Worm (Caenorhabditis elegans) whole organism, L4 larva: ENCODE results near the gene T11G6.2.

Experiments used
- F26F4.8 ChIP-seq: fragments of 200-800 bp; sonication (Bioruptor generic); conservative IDR thresholded peaks from 2 replicates; pipeline ENCODE4 v1.3.6; 2022; ENCODE audit warnings: missing genetic modification characterization, missing compliant biosample characterization
- F37D6.2 ChIP-seq: sonication (generic microtip); optimal IDR thresholded peaks from 2 replicates; lab custom pipeline; 2016; ENCODE audit warnings: mild to moderate bottlenecking, missing genetic modification characterization, missing compliant biosample characterization
- T26A8.4 ChIP-seq: fragments of 200-800 bp; sonication (Bioruptor generic); IDR thresholded peaks from 2 replicates; pipeline ENCODE4 v1.3.6; 2022; ENCODE audit warnings: missing genetic modification characterization, missing compliant biosample characterization
- Y75B8A.6 ChIP-seq: fragments of 200-800 bp; sonication (Bioruptor generic); IDR thresholded peaks from 2 replicates; pipeline ENCODE4 v1.3.6; 2022; ENCODE audit warnings: missing genetic modification reagents, missing genetic modification characterization, missing compliant biosample characterization
- ZK546.5 ChIP-seq, 2 experiments: sonication (generic microtip); optimal IDR thresholded peaks; 2 replicates each; lab custom pipeline; 2017; ENCODE audit warnings: missing biosample characterization in 2 of 2, missing genetic modification characterization in 2 of 2
- ama-1 ChIP-seq: fragments of 150-350 bp; optimal IDR thresholded peaks from 2 replicates; lab custom pipeline; 2014; ENCODE audit warnings: inconsistent platforms, mixed read lengths
- ceh-28 ChIP-seq: fragments of 150-350 bp; optimal IDR thresholded peaks from 2 replicates; lab custom pipeline; 2014; ENCODE audit warnings: missing biosample characterization, missing genetic modification reagents, missing genetic modification characterization
- ces-1 ChIP-seq: fragments of 150-350 bp; sonication (generic microtip); optimal IDR thresholded peaks from 4 replicates; lab custom pipeline; 2014; ENCODE audit warnings: missing biosample characterization, missing genetic modification reagents, missing genetic modification characterization
- cey-2 ChIP-seq: sonication (generic microtip); optimal IDR thresholded peaks from 3 replicates; lab custom pipeline; 2017; ENCODE audit warnings: missing genetic modification characterization, mild to moderate bottlenecking, missing compliant biosample characterization, antibody characterized with exemption, borderline replicate concordance; ENCODE audit not compliant: insufficient read depth
- ctbp-1 ChIP-seq: fragments of 200-800 bp; sonication (Bioruptor generic); IDR thresholded peaks from 2 replicates; pipeline ENCODE4 v1.3.6; 2022; ENCODE audit warnings: missing genetic modification reagents, missing genetic modification characterization, missing compliant biosample characterization
- daf-12 ChIP-seq: fragments of 150-350 bp; optimal IDR thresholded peaks from 2 replicates; lab custom pipeline; 2014; ENCODE audit warnings: missing biosample characterization, missing genetic modification reagents, missing genetic modification characterization
- daf-16 ChIP-seq, 3 experiments: sonication (generic microtip); optimal IDR thresholded peaks; 2 replicates each; lab custom pipeline; 2016 to 2017; ENCODE audit warnings: missing genetic modification characterization in 3 of 3, missing genetic modification reagents in 3 of 3, mild to moderate bottlenecking in 2 of 3, missing compliant biosample characterization in 2 of 3, missing biosample characterization in 1 of 3, moderate library complexity in 1 of 3
- daf-8 ChIP-seq: fragments of 200-800 bp; sonication (Bioruptor generic); IDR thresholded peaks from 2 replicates; pipeline ENCODE4 v1.3.6; 2022; ENCODE audit warnings: missing genetic modification characterization, missing compliant biosample characterization
- dmd-6 ChIP-seq: fragments of 200-800 bp; sonication (Bioruptor generic); IDR thresholded peaks from 2 replicates; pipeline ENCODE4 v1.3.6; 2022; ENCODE audit warnings: missing genetic modification reagents, missing genetic modification characterization, missing compliant biosample characterization
- dmd-8 ChIP-seq: fragments of 200-800 bp; sonication (Bioruptor generic); IDR thresholded peaks from 2 replicates; pipeline ENCODE4 v1.3.6; 2022; ENCODE audit warnings: missing genetic modification characterization, missing compliant biosample characterization
- duxl-1 ChIP-seq: sonication (generic microtip); optimal IDR thresholded peaks from 2 replicates; lab custom pipeline; 2016; ENCODE audit warnings: mild to moderate bottlenecking, missing genetic modification characterization, moderate library complexity, missing compliant biosample characterization; ENCODE audit not compliant: poor library complexity
- dve-1 ChIP-seq: sonication (generic microtip); optimal IDR thresholded peaks from 2 replicates; lab custom pipeline; 2017; ENCODE audit warnings: antibody characterized with exemption, mild to moderate bottlenecking, missing genetic modification characterization, missing compliant biosample characterization; ENCODE audit not compliant: insufficient read depth
- fkh-10 ChIP-seq: fragments of 150-350 bp; optimal IDR thresholded peaks from 2 replicates; lab custom pipeline; 2014; ENCODE audit warnings: missing biosample characterization, missing genetic modification reagents, missing genetic modification characterization
- gei-8 ChIP-seq: fragments of 200-800 bp; sonication (Bioruptor generic); optimal IDR thresholded peaks from 2 replicates; lab custom pipeline; 2018; ENCODE audit warnings: mild to moderate bottlenecking, missing genetic modification characterization, missing compliant biosample characterization
- hif-1 ChIP-seq, 2 experiments: sonication (generic microtip); optimal IDR thresholded peaks; 2 replicates each; lab custom pipeline; 2016 to 2017; ENCODE audit warnings: missing compliant biosample characterization in 2 of 2, missing genetic modification characterization in 2 of 2, missing genetic modification reagents in 2 of 2, missing genotype in 2 of 2, mild to moderate bottlenecking in 1 of 2
- hlh-11 ChIP-seq: fragments of 200-800 bp; sonication (Bioruptor generic); optimal IDR thresholded peaks from 2 replicates; lab custom pipeline; 2018; ENCODE audit warnings: mild to moderate bottlenecking, missing genetic modification characterization, missing compliant biosample characterization
- hlh-30 ChIP-seq: sonication (generic microtip); optimal IDR thresholded peaks from 2 replicates; lab custom pipeline; 2017; ENCODE audit warnings: antibody characterized with exemption, mild to moderate bottlenecking, missing genetic modification characterization, missing compliant biosample characterization; ENCODE audit not compliant: insufficient read depth
- hmg-1.1 ChIP-seq: fragments of 200-800 bp; sonication (Bioruptor generic); IDR thresholded peaks from 2 replicates; pipeline ENCODE4 v1.3.6; 2022; ENCODE audit warnings: missing genetic modification reagents, missing genetic modification characterization, missing compliant biosample characterization
- lin-1 ChIP-seq: fragments of 200-800 bp; sonication (Bioruptor generic); IDR thresholded peaks from 2 replicates; pipeline ENCODE4 v1.3.6; 2022; ENCODE audit warnings: missing genetic modification reagents, missing genetic modification characterization, missing compliant biosample characterization
- lin-15B ChIP-seq: fragments of 150-350 bp; sonication (generic microtip); optimal IDR thresholded peaks from 3 replicates; lab custom pipeline; 2014; ENCODE audit warnings: missing biosample characterization, missing genetic modification characterization
- lin-38 ChIP-seq: fragments of 200-800 bp; sonication (Bioruptor generic); IDR thresholded peaks from 2 replicates; pipeline ENCODE4 v1.3.6; 2022; ENCODE audit warnings: missing genetic modification reagents, missing genetic modification characterization, missing compliant biosample characterization
- lin-39 ChIP-seq: fragments of 150-350 bp; optimal IDR thresholded peaks from 2 replicates; lab custom pipeline; 2014; ENCODE audit warnings: missing biosample characterization, missing genetic modification reagents, missing genetic modification characterization
- lsy-2 ChIP-seq, 2 experiments: fragments of 150-350 bp in 1 of 2; sonication (generic microtip) in 1 of 2; optimal IDR thresholded peaks; 2 replicates each; lab custom pipeline; 2014 to 2017; ENCODE audit warnings: missing biosample characterization in 2 of 2, missing genetic modification characterization in 2 of 2
- madf-5 ChIP-seq, 2 experiments: fragments of 200-800 bp; sonication (Bioruptor generic); IDR thresholded peaks; 2 replicates each; pipeline ENCODE4 v1.3.6; 2022; ENCODE audit warnings: missing compliant biosample characterization in 2 of 2, missing genetic modification characterization in 2 of 2
- madf-9 ChIP-seq: fragments of 200-800 bp; sonication (Bioruptor generic); conservative IDR thresholded peaks from 2 replicates; pipeline ENCODE4 v1.3.6; 2022; ENCODE audit warnings: missing genetic modification reagents, missing genetic modification characterization, missing compliant biosample characterization
- mep-1 ChIP-seq: fragments of 150-350 bp; sonication (generic microtip); optimal IDR thresholded peaks from 3 replicates; lab custom pipeline; 2014; ENCODE audit warnings: missing biosample characterization, missing genetic modification characterization
- mxl-2 ChIP-seq: fragments of 200-800 bp; sonication (Bioruptor generic); conservative IDR thresholded peaks from 2 replicates; pipeline ENCODE4 v1.3.6; 2022; ENCODE audit warnings: missing genetic modification reagents, missing genetic modification characterization, missing compliant biosample characterization
- nhr-10 ChIP-seq: fragments of 150-350 bp; optimal IDR thresholded peaks from 2 replicates; lab custom pipeline; 2014; ENCODE audit warnings: missing biosample characterization, missing genetic modification characterization
- nhr-102 ChIP-seq: sonication (generic microtip); optimal IDR thresholded peaks from 2 replicates; lab custom pipeline; 2016; ENCODE audit warnings: mild to moderate bottlenecking, missing genetic modification characterization, moderate library complexity, missing compliant biosample characterization
- nhr-11 ChIP-seq: fragments of 150-350 bp; optimal IDR thresholded peaks from 2 replicates; lab custom pipeline; 2014; ENCODE audit warnings: missing biosample characterization, missing genetic modification characterization
- nhr-111 ChIP-seq: fragments of 200-800 bp; sonication (Bioruptor generic); optimal IDR thresholded peaks from 2 replicates; lab custom pipeline; 2018; ENCODE audit warnings: mild to moderate bottlenecking, missing genetic modification characterization, missing compliant biosample characterization
- nhr-237 ChIP-seq: sonication (generic microtip); optimal IDR thresholded peaks from 2 replicates; lab custom pipeline; 2017; ENCODE audit warnings: missing biosample characterization, missing genetic modification characterization
- nhr-41 ChIP-seq: fragments of 200-800 bp; sonication (Bioruptor generic); IDR thresholded peaks from 2 replicates; pipeline ENCODE4 v1.3.6; 2022; ENCODE audit warnings: missing genetic modification reagents, missing genetic modification characterization, missing compliant biosample characterization
- nhr-48 ChIP-seq: sonication (generic microtip); optimal IDR thresholded peaks from 2 replicates; lab custom pipeline; 2016; ENCODE audit warnings: mild to moderate bottlenecking, missing genetic modification characterization, missing compliant biosample characterization
- pha-4 ChIP-seq, 2 experiments: fragments of 150-350 bp in 1 of 2; fragments of 200-800 bp in 1 of 2; sonication (Bioruptor generic) in 1 of 2; IDR thresholded peaks in 1 of 2; optimal IDR thresholded peaks in 1 of 2; 2 replicates each; pipeline versions ENCODE4 v1.3.6 to Lab custom; 2014 to 2022; ENCODE audit warnings: missing genetic modification characterization in 2 of 2, missing genetic modification reagents in 2 of 2, missing biosample characterization in 1 of 2, missing compliant biosample characterization in 1 of 2
- php-3 ChIP-seq: fragments of 200-800 bp; sonication (Bioruptor generic); IDR thresholded peaks from 2 replicates; pipeline ENCODE4 v1.3.6; 2022; ENCODE audit warnings: missing genetic modification reagents, missing genetic modification characterization, missing compliant biosample characterization
- rbr-2 ChIP-seq: sonication (generic microtip); optimal IDR thresholded peaks from 2 replicates; lab custom pipeline; 2016; ENCODE audit warnings: missing genotype, missing genetic modification characterization, missing compliant biosample characterization
- sdz-12 ChIP-seq: fragments of 200-800 bp; sonication (Bioruptor generic); optimal IDR thresholded peaks from 2 replicates; lab custom pipeline; 2018; ENCODE audit warnings: mild to moderate bottlenecking, missing genetic modification characterization, missing compliant biosample characterization
- spr-1 ChIP-seq: sonication (generic microtip); optimal IDR thresholded peaks from 2 replicates; lab custom pipeline; 2016; ENCODE audit warnings: mild to moderate bottlenecking, missing genetic modification characterization, missing compliant biosample characterization
- spr-3 ChIP-seq: fragments of 200-800 bp; sonication (Bioruptor generic); optimal IDR thresholded peaks from 2 replicates; lab custom pipeline; 2018; ENCODE audit warnings: mild to moderate bottlenecking, missing genetic modification characterization, missing compliant biosample characterization
- unc-130 ChIP-seq: sonication (generic microtip); optimal IDR thresholded peaks from 2 replicates; lab custom pipeline; 2016; ENCODE audit warnings: missing genetic modification reagents, missing genetic modification characterization, missing compliant biosample characterization
- unc-39 ChIP-seq: sonication (generic microtip); optimal IDR thresholded peaks from 2 replicates; lab custom pipeline; 2017; ENCODE audit warnings: missing biosample characterization, missing genetic modification characterization
- zip-11 ChIP-seq: fragments of 200-800 bp; sonication (Bioruptor generic); IDR thresholded peaks from 2 replicates; pipeline ENCODE4 v1.3.6; 2022; ENCODE audit warnings: missing genetic modification characterization, missing compliant biosample characterization
- ztf-11 ChIP-seq: fragments of 150-350 bp; optimal IDR thresholded peaks from 2 replicates; lab custom pipeline; 2014; ENCODE audit warnings: missing biosample characterization, missing genetic modification characterization

T11G6.2 gene

ce11 chrIV:10858300-10859016 lies at the start of gene T11G6.2, which contains the start of gene hars-1:
Gene T11G6.2 (minus strand): TSS chrIV:10858496.
Gene hars-1 (plus strand): TSS chrIV:10858957.
- no peak for TF ChIP-seq php-3 (GFP tag; lab: Robert Waterston, UW)
- no peak for TF ChIP-seq lin-39 (tag; lab: Kevin White, UChicago)
- peak in 1 of 2 experiments; percentile 40 for TF ChIP-seq lsy-2 (tag; optimal IDR thresholded peaks at IDR 0.05; lab: Kevin White, UChicago)
- no peak for TF ChIP-seq hif-1 (tag; optimal IDR thresholded peaks at IDR 0.05; lab: Kevin White, UChicago)
- TF ChIP-seq unc-39 (tag; lab: Kevin White, UChicago), result no peak
- TF ChIP-seq unc-130 (GFP tag; lab: Kevin White, UChicago), result no peak
- TF ChIP-seq mep-1 (tag; lab: Kevin White, UChicago), result peak; percentile 34
- TF ChIP-seq madf-5 (GFP tag; IDR thresholded peaks at IDR 0.05; lab: Robert Waterston, UW), result no peak
- no peak for TF ChIP-seq T26A8.4 (GFP tag; lab: Robert Waterston, UW)
- TF ChIP-seq ztf-11 (tag; lab: Kevin White, UChicago), result no peak
- no peak for TF ChIP-seq nhr-111 (GFP tag; lab: Kevin White, UChicago)
- no peak for TF ChIP-seq daf-8 (GFP tag; lab: Robert Waterston, UW)
- no peak for TF ChIP-seq nhr-41 (GFP tag; lab: Robert Waterston, UW)
- no peak for TF ChIP-seq lin-1 (GFP tag; lab: Robert Waterston, UW)
- TF ChIP-seq lin-15B, result no peak
- TF ChIP-seq dmd-8 (GFP tag; lab: Robert Waterston, UW), result no peak
- no peak for TF ChIP-seq F37D6.2
- TF ChIP-seq hlh-30 (tag; lab: Kevin White, UChicago), result peak; percentile 83
- no peak for TF ChIP-seq nhr-102 (tag; lab: Kevin White, UChicago)
- no peak for TF ChIP-seq gei-8
- TF ChIP-seq ctbp-1, result no peak
- TF ChIP-seq dmd-6 (GFP tag; lab: Robert Waterston, UW), result peak; percentile 71; the same call in 1 of the 2 replicates
- TF ChIP-seq ces-1 (GFP tag; lab: Kevin White, UChicago), result no peak
- no peak for TF ChIP-seq daf-12 (tag; lab: Kevin White, UChicago)
- no peak for TF ChIP-seq hmg-1.1 (GFP tag; lab: Robert Waterston, UW)
- no peak for TF ChIP-seq nhr-48
- no peak for TF ChIP-seq fkh-10 (GFP tag; lab: Kevin White, UChicago)
- TF ChIP-seq nhr-237 (tag; lab: Kevin White, UChicago), result no peak
- TF ChIP-seq pha-4 (GFP tag; IDR thresholded peaks at IDR 0.05; lab: Robert Waterston, UW), result no peak
- no peak for TF ChIP-seq pha-4 (tag; optimal IDR thresholded peaks at IDR 0.05; lab: Kevin White, UChicago)
- no peak for TF ChIP-seq cey-2 (tag; lab: Kevin White, UChicago)
- TF ChIP-seq spr-1 (tag; lab: Kevin White, UChicago), result no peak
- TF ChIP-seq sdz-12, result no peak
- no peak for TF ChIP-seq Y75B8A.6 (GFP tag; lab: Robert Waterston, UW)
- no peak for TF ChIP-seq rbr-2 (tag; lab: Kevin White, UChicago)
- TF ChIP-seq spr-3 (GFP tag; lab: Kevin White, UChicago), result no peak
- TF ChIP-seq nhr-11, result no peak
- peak; percentile 36 for TF ChIP-seq dve-1 (tag; lab: Kevin White, UChicago)
- no peak for TF ChIP-seq zip-11
- TF ChIP-seq F26F4.8 (GFP tag; lab: Robert Waterston, UW), result no peak
- TF ChIP-seq mxl-2, result no peak
- TF ChIP-seq duxl-1 (tag; lab: Kevin White, UChicago), result no peak
- peak; percentile 66 for TF ChIP-seq lin-38
- no peak for TF ChIP-seq nhr-10 (tag; lab: Kevin White, UChicago)
- no peak for TF ChIP-seq madf-9 (GFP tag; lab: Robert Waterston, UW)
- no peak for TF ChIP-seq ama-1 (lab: Kevin White, UChicago)
- no peak for TF ChIP-seq ceh-28 (tag; lab: Kevin White, UChicago)
- TF ChIP-seq ZK546.5 (tag; optimal IDR thresholded peaks at IDR 0.05; lab: Kevin White, UChicago), result no peak
- TF ChIP-seq hlh-11 (tag; lab: Kevin White, UChicago), result peak; percentile 52
- TF ChIP-seq daf-16 (GFP tag; optimal IDR thresholded peaks at IDR 0.05; lab: Kevin White, UChicago), result no peak
- TF ChIP-seq daf-16 (tag; optimal IDR thresholded peaks at IDR 0.05; lab: Kevin White, UChicago), result peak; percentile 84
